Worm (Caenorhabditis elegans): Measurements from ENCODE around the gene str-256.

The str-256 gene

DNA sequence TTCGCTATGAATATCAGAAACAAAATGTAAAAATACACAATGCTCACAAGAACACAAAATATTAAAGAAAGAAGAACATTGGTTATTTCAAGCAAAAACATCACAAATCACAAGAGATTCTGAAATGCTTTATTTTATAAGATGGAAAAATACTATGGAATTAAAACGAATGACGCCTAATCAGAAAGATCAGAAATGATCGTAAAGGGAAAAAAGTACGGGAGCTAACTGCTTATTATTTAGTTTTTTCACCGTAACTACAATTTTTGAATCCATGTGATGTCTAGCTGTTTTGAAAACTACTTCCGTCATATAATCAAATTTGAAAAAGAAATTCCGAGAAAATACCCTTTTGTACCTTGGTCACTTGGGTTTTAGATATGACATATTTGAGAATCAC is 32.7 kb downstream of the str-256 start, which contains the start of gene srbc-57:
srbc-57 (minus strand) TSS at position 101 of the 400 bp plus-strand sequence.
- TF ChIP-seq gmeb-2 (tag; optimal IDR thresholded peaks at IDR 0.05): no peak
- no peak for TF ChIP-seq ets-4 (tag; optimal IDR thresholded peaks at IDR 0.05)
- no peak for TF ChIP-seq ttx-3 (tag; optimal IDR thresholded peaks at IDR 0.05)
- no peak for TF ChIP-seq fax-1 (tag; optimal IDR thresholded peaks at IDR 0.05)
- TF ChIP-seq syd-9 (tag; optimal IDR thresholded peaks at IDR 0.05): no peak
- TF ChIP-seq unc-55 (GFP tag; optimal IDR thresholded peaks at IDR 0.05): no peak
- no peak for TF ChIP-seq ceh-22 (tag; optimal IDR thresholded peaks at IDR 0.05)
- TF ChIP-seq hlh-13 (GFP tag; optimal IDR thresholded peaks at IDR 0.05): no peak
- TF ChIP-seq ceh-31 (tag; optimal IDR thresholded peaks at IDR 0.05): no peak
- TF ChIP-seq K02D7.2 (tag; optimal IDR thresholded peaks at IDR 0.05): no peak

ce11 chrV:467507-467906 is 33.6 kb downstream of the str-256 start:
- no peak for TF ChIP-seq mec-3 (tag; optimal IDR thresholded peaks at IDR 0.05; ENCODE audit: borderline replicate concordance)
- no peak for TF ChIP-seq eyg-1 (tag; optimal IDR thresholded peaks at IDR 0.05)
- TF ChIP-seq tbx-7 (tag; optimal IDR thresholded peaks at IDR 0.05): no peak
- no peak for TF ChIP-seq ceh-6 (GFP tag; optimal IDR thresholded peaks at IDR 0.05)
- no peak for TF ChIP-seq elt-4 (tag; optimal IDR thresholded peaks at IDR 0.05)
- TF ChIP-seq pag-3 (tag; optimal IDR thresholded peaks at IDR 0.05; ENCODE audit: borderline replicate concordance): no peak
- no peak for TF ChIP-seq fax-1 (tag; optimal IDR thresholded peaks at IDR 0.05)
- no peak for TF ChIP-seq syd-9 (tag; optimal IDR thresholded peaks at IDR 0.05)
- no peak for TF ChIP-seq hlh-13 (GFP tag; optimal IDR thresholded peaks at IDR 0.05)
- no peak for TF ChIP-seq ttx-3 (tag; optimal IDR thresholded peaks at IDR 0.05)
- TF ChIP-seq Y22D7AL.16 (tag; optimal IDR thresholded peaks at IDR 0.05): no peak
- TF ChIP-seq pax-1 (tag; optimal IDR thresholded peaks at IDR 0.05): no peak
- no peak for TF ChIP-seq unc-86 (tag; optimal IDR thresholded peaks at IDR 0.05)
- no peak for TF ChIP-seq ztf-16 (tag; optimal IDR thresholded peaks at IDR 0.05)
- TF ChIP-seq fkh-10 (GFP tag; optimal IDR thresholded peaks at IDR 0.05): no peak
- no peak for TF ChIP-seq ceh-30 (tag; optimal IDR thresholded peaks at IDR 0.05)

ce11 chrV:465355-465754 is 35.8 kb downstream of the str-256 start:
- TF ChIP-seq sdc-2 (tag; optimal IDR thresholded peaks at IDR 0.05) (no peak), ama-1 (optimal IDR thresholded peaks at IDR 0.05) (no peak), ceh-22 (tag; optimal IDR thresholded peaks at IDR 0.05) (no peak), unc-3 (GFP tag; conservative IDR thresholded peaks at IDR 0.05) (no peak), unc-3 (tag; optimal IDR thresholded peaks at IDR 0.05) (no peak), hlh-6 (tag; optimal IDR thresholded peaks at IDR 0.05) (no peak), ref-2 (tag; optimal IDR thresholded peaks at IDR 0.05) (no peak), F13H6.1 (tag; optimal IDR thresholded peaks at IDR 0.05) (no peak), syd-9 (tag; optimal IDR thresholded peaks at IDR 0.05) (no peak), hlh-15 (tag; optimal IDR thresholded peaks at IDR 0.05) (no peak)

DNA sequence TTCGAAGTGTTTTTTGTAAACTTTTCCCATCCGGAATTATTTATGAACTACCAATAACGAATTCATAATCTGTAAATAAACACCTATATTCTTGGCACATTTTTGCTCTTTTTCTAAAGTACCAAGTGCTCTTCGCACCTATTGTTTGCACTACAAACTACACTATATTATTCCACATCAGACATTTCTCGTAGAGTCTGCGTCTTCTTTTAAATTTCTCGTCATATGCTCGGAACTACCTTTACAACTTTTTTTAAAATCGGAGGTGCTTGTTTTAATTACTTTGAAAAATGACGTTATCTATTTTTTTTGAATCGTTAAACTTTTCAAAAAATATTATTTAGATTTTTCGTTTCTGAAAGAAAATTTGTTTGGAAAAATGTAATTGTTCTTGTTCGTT is 36.3 kb downstream of the str-256 start, which contains the start of gene nhr-201:
nhr-201 (plus strand) TSS at position 29 of the 400 bp plus-strand sequence.
- TF ChIP-seq ceh-6 (GFP tag; optimal IDR thresholded peaks at IDR 0.05) (no peak), pax-1 (tag; optimal IDR thresholded peaks at IDR 0.05) (no peak), fkh-10 (GFP tag; optimal IDR thresholded peaks at IDR 0.05) (no peak), npax-4 (tag; optimal IDR thresholded peaks at IDR 0.05) (no peak), ahr-1 (tag; optimal IDR thresholded peaks at IDR 0.05) (no peak), unc-86 (tag; optimal IDR thresholded peaks at IDR 0.05) (no peak)

DNA sequence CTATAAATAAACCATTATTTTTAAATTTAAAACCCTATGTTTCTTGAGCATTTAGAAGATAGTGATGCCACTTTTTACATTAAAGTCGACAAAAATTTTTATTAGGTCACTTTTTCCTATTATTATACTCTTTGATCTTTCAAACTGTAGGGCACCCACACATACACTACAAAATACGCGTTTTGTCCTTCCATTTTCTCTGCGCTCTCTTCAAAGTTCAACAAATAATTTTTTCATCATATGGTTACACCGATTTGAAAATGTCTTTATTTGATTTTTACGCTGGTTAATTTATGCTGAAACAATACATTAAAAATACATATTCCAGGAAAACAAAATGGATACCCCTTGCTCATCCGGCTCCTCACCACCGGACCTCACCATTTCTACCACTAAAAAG is 38.9 kb downstream of the str-256 start, which contains the start of gene nhr-202:
nhr-202 (plus strand) TSS at position 326 of the 400 bp plus-strand sequence.
- TF ChIP-seq C08G9.2 (tag; optimal IDR thresholded peaks at IDR 0.05): no peak
- TF ChIP-seq sox-2 (GFP tag; IDR thresholded peaks at IDR 0.05): no peak
- no peak for TF ChIP-seq madf-2 (tag; optimal IDR thresholded peaks at IDR 0.05)
- no peak for TF ChIP-seq dve-1 (tag; optimal IDR thresholded peaks at IDR 0.05)
- TF ChIP-seq hlh-15 (tag; optimal IDR thresholded peaks at IDR 0.05): no peak
- no peak for TF ChIP-seq unc-55 (GFP tag; optimal IDR thresholded peaks at IDR 0.05)
- no peak for TF ChIP-seq sox-4 (tag; optimal IDR thresholded peaks at IDR 0.05)
- TF ChIP-seq ets-4 (tag; optimal IDR thresholded peaks at IDR 0.05): no peak
